Fruit fly (Drosophila melanogaster): ENCODE results near the gene CG34027.
A peak's percentile ranks its signal among the peaks of the same experiment; 100 is the strongest.

CG34027 gene

dm6 chr3R:25137565-25138367, 28.9 kb upstream of the CG34027 start, which contains the start of gene danr (continued):
- TF ChIP-seq Trl (optimal IDR thresholded peaks at IDR 0.05) (peak; percentile 68 to 87), Trl (GFP tag; optimal IDR thresholded peaks at IDR 0.05) (no peak), CG1603 (tag; optimal IDR thresholded peaks at IDR 0.05) (no peak), CG8290 (GFP tag; optimal IDR thresholded peaks at IDR 0.05) (no peak), CG8290 (tag; optimal IDR thresholded peaks at IDR 0.05) (no peak), chinmo (GFP tag; IDR thresholded peaks at IDR 0.05; ENCODE audit: partially characterized antibody) (no peak), CG2712 (tag; optimal IDR thresholded peaks at IDR 0.05) (no peak), D (optimal IDR thresholded peaks at IDR 0.05) (peak; percentile 57), D (GFP tag; optimal IDR thresholded peaks at IDR 0.05) (no peak), HmgZ (tag; optimal IDR thresholded peaks at IDR 0.05) (no peak), oc (tag; optimal IDR thresholded peaks at IDR 0.05) (no peak), CG12104 (GFP tag; optimal IDR thresholded peaks at IDR 0.05) (no peak), Usf (GFP tag; optimal IDR thresholded peaks at IDR 0.05) (no peak), bsh (GFP tag; optimal IDR thresholded peaks at IDR 0.05) (peak in 1 of 2 experiments; percentile 50), CG18476 (GFP tag; optimal IDR thresholded peaks at IDR 0.05) (no peak), p53 (GFP tag; optimal IDR thresholded peaks at IDR 0.05) (no peak), CG17802 (tag; optimal IDR thresholded peaks at IDR 0.05) (no peak), Kr (GFP tag; optimal IDR thresholded peaks at IDR 0.05) (peak; percentile 62), CG11398 (GFP tag; optimal IDR thresholded peaks at IDR 0.05) (no peak), row (GFP tag; IDR thresholded peaks at IDR 0.05) (no peak), Vsx1 (GFP tag; optimal IDR thresholded peaks at IDR 0.05) (no peak), nom (GFP tag; optimal IDR thresholded peaks at IDR 0.05) (peak; percentile 6), trh (GFP tag; optimal IDR thresholded peaks at IDR 0.05) (no peak), crp (GFP tag; optimal IDR thresholded peaks at IDR 0.05) (no peak), bcd (GFP tag; optimal IDR thresholded peaks at IDR 0.05) (no peak), Deaf1 (tag; optimal IDR thresholded peaks at IDR 0.05) (peak; percentile 92), Tbp (GFP tag; optimal IDR thresholded peaks at IDR 0.05) (no peak), Nf-YC (tag; optimal IDR thresholded peaks at IDR 0.05) (peak; percentile 95), ttk (GFP tag; IDR thresholded peaks at IDR 0.05) (no peak), Nf-YB (GFP tag; optimal IDR thresholded peaks at IDR 0.05) (peak; percentile 96), ranshi (GFP tag; IDR thresholded peaks at IDR 0.05) (no peak), zen2 (GFP tag; IDR thresholded peaks at IDR 0.05; ENCODE audit: partially characterized antibody) (peak; percentile 22; the same call in 1 of the 3 replicates), CG33557 (GFP tag; optimal IDR thresholded peaks at IDR 0.05) (no peak), ewg (GFP tag; optimal IDR thresholded peaks at IDR 0.05) (no peak), CG10209 (GFP tag; optimal IDR thresholded peaks at IDR 0.05) (no peak), ci (GFP tag; IDR thresholded peaks at IDR 0.05) (no peak), CG1832 (GFP tag; optimal IDR thresholded peaks at IDR 0.05) (peak; percentile 64), danr (GFP tag; IDR thresholded peaks at IDR 0.05) (0 out of 2 replicates have a peak, but pooled peaks have one; percentile 10), Taf1 (GFP tag; IDR thresholded peaks at IDR 0.05) (no peak), Hmx (GFP tag; optimal IDR thresholded peaks at IDR 0.05) (no peak), lola (GFP tag; optimal IDR thresholded peaks at IDR 0.05) (no peak), tna (GFP tag; IDR thresholded peaks at IDR 0.05; ENCODE audit: partially characterized antibody) (no peak), CG3838 (GFP tag; optimal IDR thresholded peaks at IDR 0.05) (no peak), CG12769 (tag; optimal IDR thresholded peaks at IDR 0.05) (no peak), slbo (GFP tag; IDR thresholded peaks at IDR 0.05) (no peak), CG12391 (tag; optimal IDR thresholded peaks at IDR 0.05) (no peak), pros (GFP tag; optimal IDR thresholded peaks at IDR 0.05) (peak; percentile 65), scrt (GFP tag; optimal IDR thresholded peaks at IDR 0.05) (peak; percentile 96), dan (GFP tag; IDR thresholded peaks at IDR 0.05) (no peak)

Data from whole organism, embryonic.